Fruit fly (Drosophila melanogaster) whole organism, embryonic: ENCODE data around the gene hgo.

Experiments used
- Bgb ChIP-seq: fragments of 200-800 bp; sonication (Bioruptor generic); IDR thresholded peaks from 2 replicates; pipeline ENCODE4 v1.3.6; 2022; ENCODE audit warnings: missing biosample characterization, missing genetic modification characterization; ENCODE audit not compliant: partially characterized antibody
- CG10147 ChIP-seq: fragments of 200-800 bp; sonication (Bioruptor generic); optimal IDR thresholded peaks from 2 replicates; lab custom pipeline; 2019; ENCODE audit warnings: missing biosample characterization, mild to moderate bottlenecking, missing genetic modification characterization, moderate library complexity
- CG1024 ChIP-seq: fragments of 200-800 bp; sonication (Bioruptor generic); IDR thresholded peaks from 2 replicates; pipeline ENCODE4 v1.3.6; 2022; ENCODE audit warnings: missing biosample characterization, missing genetic modification characterization
- CG14050 ChIP-seq: fragments of 200-800 bp; sonication (Bioruptor generic); IDR thresholded peaks from 3 replicates; pipeline ENCODE4 v1.3.6; 2022; ENCODE audit warnings: missing biosample characterization, missing genetic modification characterization
- CG15696 ChIP-seq: fragments of 200-800 bp; sonication (Bioruptor generic); optimal IDR thresholded peaks from 2 replicates; lab custom pipeline; 2019; ENCODE audit warnings: missing biosample characterization, mild to moderate bottlenecking, missing genetic modification characterization, moderate library complexity
- CG4854 ChIP-seq: fragments of 200-800 bp; sonication (Bioruptor generic); optimal IDR thresholded peaks from 2 replicates; lab custom pipeline; 2016; ENCODE audit warnings: missing biosample characterization, missing genetic modification characterization, inconsistent platforms
- CG6175 ChIP-seq: fragments of 200-800 bp; sonication (Bioruptor generic); IDR thresholded peaks from 3 replicates; pipeline ENCODE4 v1.3.6; 2022; ENCODE audit warnings: missing biosample characterization, missing genetic modification characterization
- CG7786 ChIP-seq: fragments of 200-800 bp; sonication (Bioruptor generic); optimal IDR thresholded peaks from 2 replicates; lab custom pipeline; 2016; ENCODE audit warnings: missing biosample characterization, missing genetic modification characterization
- CG8388 ChIP-seq: fragments of 200-800 bp; sonication (Bioruptor generic); optimal IDR thresholded peaks from 2 replicates; lab custom pipeline; 2019; ENCODE audit warnings: missing biosample characterization, mild to moderate bottlenecking, missing genetic modification characterization, moderate library complexity
- CG8944 ChIP-seq: fragments of 200-800 bp; sonication (Bioruptor generic); optimal IDR thresholded peaks from 3 replicates; lab custom pipeline; 2016; ENCODE audit warnings: missing biosample characterization, missing genetic modification characterization
- CG9817 ChIP-seq: fragments of 200-800 bp; sonication (Bioruptor generic); optimal IDR thresholded peaks from 2 replicates; lab custom pipeline; 2018; ENCODE audit warnings: missing biosample characterization, mild to moderate bottlenecking, missing genetic modification characterization, moderate library complexity
- Dll ChIP-seq: fragments of 200-800 bp; sonication (Bioruptor generic); IDR thresholded peaks from 4 replicates; pipeline ENCODE4 v1.3.6; 2022; ENCODE audit warnings: missing biosample characterization, missing genetic modification characterization; ENCODE audit not compliant: partially characterized antibody
- Doc2 ChIP-seq: fragments of 200-800 bp; sonication (Bioruptor generic); IDR thresholded peaks from 2 replicates; pipeline ENCODE4 v1.3.6; 2022; ENCODE audit warnings: missing biosample characterization, missing genetic modification characterization
- HHEX ChIP-seq: fragments of 200-800 bp; sonication (Bioruptor generic); optimal IDR thresholded peaks from 3 replicates; lab custom pipeline; 2017; ENCODE audit warnings: missing biosample characterization, mild to moderate bottlenecking, missing genetic modification characterization, missing genetic modification reagents
- HLHmδ ChIP-seq: fragments of 200-800 bp; sonication (Bioruptor generic); optimal IDR thresholded peaks from 2 replicates; lab custom pipeline; 2018; ENCODE audit warnings: missing biosample characterization, mild to moderate bottlenecking, missing genetic modification characterization, moderate library complexity
- Hmr ChIP-seq: fragments of 200-800 bp; sonication (Bioruptor generic); optimal IDR thresholded peaks from 3 replicates; lab custom pipeline; 2017; ENCODE audit warnings: mild to moderate bottlenecking, missing biosample characterization, missing genetic modification reagents, missing genetic modification characterization
- Hmx ChIP-seq: fragments of 200-800 bp; sonication (Bioruptor generic); optimal IDR thresholded peaks from 2 replicates; lab custom pipeline; 2016; ENCODE audit warnings: missing biosample characterization, missing genetic modification characterization
- Kr ChIP-seq: fragments of 200-800 bp; sonication (Bioruptor generic); optimal IDR thresholded peaks from 2 replicates; lab custom pipeline; 2017; ENCODE audit warnings: missing biosample characterization, mild to moderate bottlenecking, missing genetic modification characterization
- Lhr ChIP-seq: fragments of 200-800 bp; sonication (Bioruptor generic); optimal IDR thresholded peaks from 3 replicates; lab custom pipeline; 2017; ENCODE audit warnings: mild to moderate bottlenecking, missing biosample characterization, missing genetic modification reagents, missing genetic modification characterization
- MTF-1 ChIP-seq: fragments of 200-800 bp; sonication (Bioruptor generic); optimal IDR thresholded peaks from 2 replicates; lab custom pipeline; 2018; ENCODE audit warnings: missing biosample characterization, mild to moderate bottlenecking, missing genetic modification characterization, borderline replicate concordance
- Meics ChIP-seq: fragments of 200-800 bp; sonication (Bioruptor generic); optimal IDR thresholded peaks from 2 replicates; lab custom pipeline; 2017; ENCODE audit warnings: missing biosample characterization, mild to moderate bottlenecking, missing genetic modification characterization
- Mrtf ChIP-seq: fragments of 200-800 bp; sonication (Bioruptor generic); IDR thresholded peaks from 3 replicates; pipeline ENCODE4 v1.3.6; 2022; ENCODE audit warnings: missing biosample characterization, missing genetic modification characterization
- Poxn ChIP-seq: fragments of 200-800 bp; sonication (Bioruptor generic); IDR thresholded peaks from 2 replicates; pipeline ENCODE4 v1.3.6; 2022; ENCODE audit warnings: missing biosample characterization, missing genetic modification characterization
- Scr ChIP-seq: fragments of 200-800 bp; sonication (Bioruptor generic); IDR thresholded peaks from 2 replicates; pipeline ENCODE4 v1.3.6; 2022; ENCODE audit warnings: missing biosample characterization, missing genetic modification characterization; ENCODE audit not compliant: partially characterized antibody
- Side ChIP-seq: fragments of 200-800 bp; sonication (Bioruptor generic); optimal IDR thresholded peaks from 2 replicates; lab custom pipeline; 2016; ENCODE audit warnings: missing biosample characterization, missing genetic modification characterization
- Sry-β ChIP-seq: fragments of 200-800 bp; sonication (Bioruptor generic); optimal IDR thresholded peaks from 2 replicates; lab custom pipeline; 2018; ENCODE audit warnings: missing biosample characterization, mild to moderate bottlenecking, missing genetic modification characterization, moderate library complexity
- Usf ChIP-seq: fragments of 200-800 bp; sonication (Bioruptor generic); optimal IDR thresholded peaks from 2 replicates; lab custom pipeline; 2017; ENCODE audit warnings: missing genotype, missing biosample characterization, missing genetic modification characterization
- Xrp1 ChIP-seq: fragments of 200-800 bp; sonication (Bioruptor generic); IDR thresholded peaks from 2 replicates; pipeline ENCODE4 v1.3.6; 2022; ENCODE audit warnings: missing biosample characterization, missing genetic modification characterization
- bbx ChIP-seq: fragments of 200-800 bp; sonication (Bioruptor generic); IDR thresholded peaks from 2 replicates; pipeline ENCODE4 v1.3.6; 2022; ENCODE audit warnings: missing biosample characterization, missing genetic modification characterization; ENCODE audit not compliant: partially characterized antibody
- chm ChIP-seq: fragments of 200-800 bp; sonication (Bioruptor generic); IDR thresholded peaks from 2 replicates; pipeline ENCODE4 v1.3.6; 2022; ENCODE audit warnings: missing biosample characterization, missing genetic modification characterization
- chn ChIP-seq: fragments of 200-800 bp; sonication (Bioruptor generic); optimal IDR thresholded peaks from 2 replicates; lab custom pipeline; 2016; ENCODE audit warnings: missing biosample characterization, missing genetic modification characterization
- dati ChIP-seq: fragments of 200-800 bp; sonication (Bioruptor generic); IDR thresholded peaks from 2 replicates; pipeline ENCODE4 v1.3.6; 2022; ENCODE audit warnings: missing biosample characterization, missing genetic modification characterization
- exex ChIP-seq: fragments of 200-800 bp; sonication (Bioruptor generic); optimal IDR thresholded peaks from 4 replicates; lab custom pipeline; 2018; ENCODE audit warnings: missing biosample characterization, mild to moderate bottlenecking, missing genetic modification characterization, moderate library complexity
- fd64A ChIP-seq: fragments of 200-800 bp; sonication (Bioruptor generic); optimal IDR thresholded peaks from 3 replicates; lab custom pipeline; 2018; ENCODE audit warnings: missing biosample characterization, mild to moderate bottlenecking, missing genetic modification characterization
- grau ChIP-seq: fragments of 200-800 bp; optimal IDR thresholded peaks from 3 replicates; lab custom pipeline; 2019; ENCODE audit warnings: missing biosample characterization, mild to moderate bottlenecking, missing genetic modification characterization, moderate library complexity
- hbn ChIP-seq: fragments of 200-800 bp; sonication (Bioruptor generic); IDR thresholded peaks from 2 replicates; pipeline ENCODE4 v1.3.6; 2022; ENCODE audit warnings: missing biosample characterization, missing genetic modification characterization; ENCODE audit not compliant: partially characterized antibody
- kah ChIP-seq: fragments of 200-800 bp; sonication (Bioruptor generic); optimal IDR thresholded peaks from 2 replicates; lab custom pipeline; 2018; ENCODE audit warnings: missing biosample characterization, mild to moderate bottlenecking, missing genetic modification characterization
- lola ChIP-seq, 3 experiments: fragments of >200 bp in 2 of 3; fragments of 200-800 bp in 1 of 3; sonication (Bioruptor generic) in 1 of 3; optimal IDR thresholded peaks; 2 replicates each; lab custom pipeline; 2017 to 2019; ENCODE audit warnings: missing biosample characterization in 3 of 3, missing genetic modification characterization in 3 of 3, mild to moderate bottlenecking in 1 of 3, moderate library complexity in 1 of 3
- odd ChIP-seq: fragments of 200-800 bp; sonication (Bioruptor generic); optimal IDR thresholded peaks from 2 replicates; lab custom pipeline; 2017; ENCODE audit warnings: missing biosample characterization, mild to moderate bottlenecking, missing genetic modification characterization
- pros ChIP-seq: fragments of 200-800 bp; sonication (Bioruptor generic); optimal IDR thresholded peaks from 3 replicates; lab custom pipeline; 2019; ENCODE audit warnings: missing biosample characterization, mild to moderate bottlenecking, missing genetic modification characterization, moderate library complexity
- sc ChIP-seq, 3 experiments: fragments of >200 bp in 2 of 3; fragments of 200-800 bp in 1 of 3; sonication (Bioruptor generic) in 1 of 3; optimal IDR thresholded peaks; 2 replicates in 2 of 3; 3 replicates in 1 of 3; lab custom pipeline; 2017; ENCODE audit warnings: mild to moderate bottlenecking in 1 of 3, missing biosample characterization in 1 of 3, missing genetic modification characterization in 1 of 3, missing genetic modification reagents in 1 of 3
- schlank ChIP-seq: fragments of 200-800 bp; sonication (Bioruptor generic); optimal IDR thresholded peaks from 2 replicates; lab custom pipeline; 2018; ENCODE audit warnings: missing biosample characterization, mild to moderate bottlenecking, missing genetic modification characterization
- so ChIP-seq: fragments of 200-800 bp; sonication (Bioruptor generic); IDR thresholded peaks from 3 replicates; pipeline ENCODE4 v1.3.6; 2022; ENCODE audit warnings: missing biosample characterization, missing genetic modification characterization
- tgo ChIP-seq: fragments of 200-800 bp; sonication (Bioruptor generic); IDR thresholded peaks from 3 replicates; pipeline ENCODE4 v1.3.6; 2022; ENCODE audit warnings: missing biosample characterization, missing genetic modification characterization
- tio ChIP-seq: fragments of 200-800 bp; sonication (Bioruptor generic); optimal IDR thresholded peaks from 2 replicates; lab custom pipeline; 2017; ENCODE audit warnings: missing biosample characterization, missing genetic modification characterization, inconsistent platforms
- toy ChIP-seq: fragments of 200-800 bp; sonication (Bioruptor generic); IDR thresholded peaks from 2 replicates; pipeline ENCODE4 v1.3.6; 2022; ENCODE audit warnings: missing biosample characterization, missing genetic modification characterization
- tup ChIP-seq: fragments of 200-800 bp; sonication (Bioruptor generic); optimal IDR thresholded peaks from 2 replicates; lab custom pipeline; 2016; ENCODE audit warnings: missing biosample characterization, mild to moderate bottlenecking, missing genetic modification characterization, moderate library complexity
- twi ChIP-seq: fragments of 200-800 bp; optimal IDR thresholded peaks from 2 replicates; lab custom pipeline; 2019; ENCODE audit warnings: missing biosample characterization, mild to moderate bottlenecking, missing genetic modification characterization, moderate library complexity
- wor ChIP-seq: fragments of 200-800 bp; sonication (Bioruptor generic); IDR thresholded peaks from 2 replicates; pipeline ENCODE4 v1.3.6; 2022; ENCODE audit warnings: missing biosample characterization, missing genetic modification characterization

hgo gene

dm6 chr2L:11106562-11106962 lies 29.6 kb upstream of the hgo start, which contains the start of gene Reps (continued):
- TF ChIP-seq CG14050 (GFP tag; lab: Robert Waterston, UW) (peak; percentile 99), odd (peak; percentile 93), Lhr (GFP tag; lab: Kevin White, UChicago) (peak; percentile 96), toy (peak; percentile 97), twi (peak; percentile 97), dati (peak; percentile 97), exex (tag; lab: Kevin White, UChicago) (peak; percentile 87), CG7786 (GFP tag; lab: Kevin White, UChicago) (peak; percentile 97), hbn (GFP tag; lab: Robert Waterston, UW) (peak; percentile 56; the same call in 1 of the 2 replicates), CG4854 (GFP tag; lab: Kevin White, UChicago) (peak; percentile 97), tup (GFP tag; lab: Kevin White, UChicago) (peak; percentile 97), grau (peak; percentile 97), Dll (GFP tag; lab: Robert Waterston, UW) (peak; percentile 74), MTF-1 (GFP tag; lab: Kevin White, UChicago) (peak; percentile 95), HLHmδ (GFP tag; lab: Kevin White, UChicago) (peak; percentile 17), Kr (GFP tag; lab: Kevin White, UChicago) (peak; percentile 63), tgo (GFP tag; lab: Robert Waterston, UW) (peak; percentile 99), Meics (GFP tag; lab: Kevin White, UChicago) (peak; percentile 98), lola (GFP tag; optimal IDR thresholded peaks at IDR 0.05; lab: Kevin White, UChicago) (peak in 1 of 3 experiments; percentile 99), CG10147 (GFP tag; lab: Kevin White, UChicago) (peak; percentile 98), so (GFP tag; lab: Robert Waterston, UW) (peak; percentile 99), Sry-β (peak; percentile 73), fd64A (GFP tag; lab: Kevin White, UChicago) (peak; percentile 94), CG9817 (tag; lab: Kevin White, UChicago) (peak; percentile 98), tio (GFP tag; lab: Kevin White, UChicago) (peak; percentile 99), Scr (peak; percentile 71), Side (GFP tag; lab: Kevin White, UChicago) (peak; percentile 96), HHEX (GFP tag; lab: Kevin White, UChicago) (peak; percentile 98), kah (GFP tag; lab: Kevin White, UChicago) (peak; percentile 94), Poxn (GFP tag; lab: Robert Waterston, UW) (peak; percentile 95), Mrtf (GFP tag; lab: Robert Waterston, UW) (peak; percentile 99), wor (GFP tag; lab: Robert Waterston, UW) (peak; percentile 98), CG15696 (tag; lab: Kevin White, UChicago) (peak; percentile 99), CG8388 (GFP tag; lab: Kevin White, UChicago) (peak; percentile 98), Doc2 (peak; percentile 96), CG6175 (GFP tag; lab: Robert Waterston, UW) (peak; percentile 97), CG8944 (GFP tag; lab: Kevin White, UChicago) (peak; percentile 97), bbx (GFP tag; lab: Robert Waterston, UW) (peak; percentile 63), Hmx (GFP tag; lab: Kevin White, UChicago) (peak; percentile 96), Xrp1 (GFP tag; lab: Robert Waterston, UW) (peak; percentile 99), chm (GFP tag; lab: Robert Waterston, UW) (peak; percentile 98), Usf (peak; percentile 98), Hmr (GFP tag; lab: Kevin White, UChicago) (peak; percentile 98), sc (optimal IDR thresholded peaks at IDR 0.05; lab: Kevin White, UChicago) (no peak), sc (GFP tag; optimal IDR thresholded peaks at IDR 0.05; lab: Kevin White, UChicago) (peak; percentile 99), schlank (tag; lab: Kevin White, UChicago) (peak; percentile 93), chn (GFP tag; lab: Kevin White, UChicago) (peak; percentile 99), pros (GFP tag; lab: Kevin White, UChicago) (peak; percentile 69), CG1024 (GFP tag; lab: Robert Waterston, UW) (peak; percentile 96), Bgb (GFP tag; lab: Robert Waterston, UW) (peak; percentile 56)
